Worm (Caenorhabditis elegans) whole organism, early embryonic: ENCODE data around the gene Y105C5B.20.

ENCODE experiments used
- B0310.2 ChIP-seq: sonication (generic microtip); optimal IDR thresholded peaks from 2 replicates; lab custom pipeline; 2016; ENCODE audit warnings: mild to moderate bottlenecking, missing genetic modification characterization, missing compliant biosample characterization
- F13C5.2 ChIP-seq: sonication (generic microtip); optimal IDR thresholded peaks from 2 replicates; lab custom pipeline; 2017; ENCODE audit warnings: mild to moderate bottlenecking, missing genetic modification characterization, inconsistent platforms, missing compliant biosample characterization
- aly-1 ChIP-seq: sonication (generic microtip); optimal IDR thresholded peaks from 2 replicates; lab custom pipeline; 2016; ENCODE audit warnings: missing genetic modification characterization, missing compliant biosample characterization
- ama-1 ChIP-seq: fragments of 150-350 bp; optimal IDR thresholded peaks from 2 replicates; lab custom pipeline; 2014
- ceh-13 ChIP-seq: fragments of 200-800 bp; sonication (Bioruptor generic); optimal IDR thresholded peaks from 2 replicates; lab custom pipeline; 2018; ENCODE audit warnings: mild to moderate bottlenecking, missing genetic modification characterization, missing compliant biosample characterization
- flt-1 ChIP-seq: fragments of 200-800 bp; sonication (Bioruptor generic); IDR thresholded peaks from 2 replicates; pipeline ENCODE4 v1.3.6; 2022; ENCODE audit warnings: missing genetic modification characterization, missing compliant biosample characterization
- hmbx-1 ChIP-seq: sonication (generic microtip); optimal IDR thresholded peaks from 2 replicates; lab custom pipeline; 2016; ENCODE audit warnings: mild to moderate bottlenecking, missing genetic modification characterization, missing compliant biosample characterization
- scrt-1 ChIP-seq: fragments of 200-800 bp; sonication (Bioruptor generic); IDR thresholded peaks from 2 replicates; pipeline ENCODE4 v1.3.6; 2022; ENCODE audit warnings: missing genetic modification characterization, missing compliant biosample characterization

ce11 chrIV:16024165-16024564 lies 29.8 kb upstream of the Y105C5B.20 start:
- TF ChIP-seq ceh-13 (GFP tag; lab: Kevin White, UChicago) (no peak), F13C5.2 (tag; lab: Kevin White, UChicago) (no peak), aly-1 (tag; lab: Kevin White, UChicago) (no peak), ama-1 (lab: Kevin White, UChicago) (no peak), flt-1 (no peak), scrt-1 (GFP tag; lab: Robert Waterston, UW) (no peak), hmbx-1 (tag; lab: Kevin White, UChicago) (no peak), B0310.2 (tag; lab: Kevin White, UChicago) (no peak)
